Worm (Caenorhabditis elegans) whole organism, L2 larva: ENCODE measurements around the gene enol-1.

ENCODE experiments used
- C34F6.9 ChIP-seq: fragments of 150-350 bp; optimal IDR thresholded peaks from 2 replicates; lab custom pipeline; 2014; ENCODE audit warnings: missing biosample characterization, missing genetic modification characterization
- F13H6.1 ChIP-seq: sonication (generic microtip); optimal IDR thresholded peaks from 2 replicates; lab custom pipeline; 2016; ENCODE audit warnings: missing genetic modification characterization, missing compliant biosample characterization
- R02D3.7 ChIP-seq: fragments of 150-350 bp; optimal IDR thresholded peaks from 2 replicates; lab custom pipeline; 2014; ENCODE audit warnings: missing biosample characterization, missing genetic modification characterization
- Y55F3AM.14 ChIP-seq: fragments of 200-800 bp; sonication (Bioruptor generic); optimal IDR thresholded peaks from 2 replicates; lab custom pipeline; 2018; ENCODE audit warnings: mild to moderate bottlenecking, missing genetic modification characterization, missing compliant biosample characterization
- ZK546.5 ChIP-seq: sonication (generic microtip); optimal IDR thresholded peaks from 2 replicates; lab custom pipeline; 2017; ENCODE audit warnings: missing biosample characterization, missing genetic modification characterization
- alr-1 ChIP-seq: fragments of 150-350 bp; optimal IDR thresholded peaks from 2 replicates; lab custom pipeline; 2014; ENCODE audit warnings: missing biosample characterization, missing genetic modification characterization
- aly-2 ChIP-seq: fragments of 150-350 bp; optimal IDR thresholded peaks from 2 replicates; lab custom pipeline; 2014; ENCODE audit warnings: missing biosample characterization, missing genetic modification characterization
- ama-1 ChIP-seq: fragments of 150-350 bp; optimal IDR thresholded peaks from 2 replicates; lab custom pipeline; 2018; ENCODE audit warnings: inconsistent platforms
- blmp-1 ChIP-seq: sonication (generic microtip); optimal IDR thresholded peaks from 2 replicates; lab custom pipeline; 2017; ENCODE audit warnings: missing genetic modification characterization, mild to moderate bottlenecking, missing compliant biosample characterization, antibody characterized with exemption, moderate library complexity; ENCODE audit not compliant: insufficient read depth
- ceh-16 ChIP-seq: fragments of 150-350 bp; optimal IDR thresholded peaks from 2 replicates; lab custom pipeline; 2014; ENCODE audit warnings: missing biosample characterization, missing genetic modification characterization
- ceh-82 ChIP-seq: fragments of 150-350 bp; optimal IDR thresholded peaks from 2 replicates; lab custom pipeline; 2014; ENCODE audit warnings: missing biosample characterization, missing genetic modification characterization
- crh-2 ChIP-seq: sonication (generic microtip); optimal IDR thresholded peaks from 2 replicates; lab custom pipeline; 2017; ENCODE audit warnings: missing biosample characterization, missing genetic modification characterization
- dmd-4 ChIP-seq: sonication (generic microtip); optimal IDR thresholded peaks from 2 replicates; lab custom pipeline; 2017; ENCODE audit warnings: missing biosample characterization, missing genetic modification characterization
- egl-27 ChIP-seq: sonication (generic microtip); optimal IDR thresholded peaks from 3 replicates; lab custom pipeline; 2017; ENCODE audit warnings: missing biosample characterization, missing genetic modification reagents, missing genetic modification characterization
- elt-1 ChIP-seq: fragments of 150-350 bp; optimal IDR thresholded peaks from 2 replicates; lab custom pipeline; 2014; ENCODE audit warnings: missing biosample characterization, missing genetic modification characterization
- elt-3 ChIP-seq: sonication (generic microtip); optimal IDR thresholded peaks from 2 replicates; lab custom pipeline; 2017; ENCODE audit warnings: missing biosample characterization, missing genetic modification characterization
- fos-1 ChIP-seq: fragments of 150-350 bp; optimal IDR thresholded peaks from 2 replicates; lab custom pipeline; 2014; ENCODE audit warnings: missing biosample characterization, missing genetic modification characterization
- gmeb-1 ChIP-seq: fragments of 150-350 bp; optimal IDR thresholded peaks from 2 replicates; lab custom pipeline; 2014; ENCODE audit warnings: missing biosample characterization, missing genetic modification characterization
- lin-11 ChIP-seq: fragments of 150-350 bp; sonication (generic microtip); optimal IDR thresholded peaks from 2 replicates; lab custom pipeline; 2014; ENCODE audit warnings: missing biosample characterization, missing genetic modification characterization, inconsistent platforms, mixed read lengths
- lin-13 ChIP-seq: fragments of 150-350 bp; optimal IDR thresholded peaks from 2 replicates; lab custom pipeline; 2014; ENCODE audit warnings: missing biosample characterization, missing genetic modification reagents, missing genetic modification characterization
- lin-39 ChIP-seq: fragments of 150-350 bp; optimal IDR thresholded peaks from 2 replicates; lab custom pipeline; 2014; ENCODE audit warnings: missing biosample characterization, missing genetic modification reagents, missing genetic modification characterization
- lsy-2 ChIP-seq, 2 experiments: fragments of 150-350 bp in 1 of 2; sonication (generic microtip) in 1 of 2; optimal IDR thresholded peaks; 2 replicates each; lab custom pipeline; 2014 to 2017; ENCODE audit warnings: missing biosample characterization in 2 of 2, missing genetic modification characterization in 2 of 2
- mab-5 ChIP-seq: fragments of 150-350 bp; optimal IDR thresholded peaks from 2 replicates; lab custom pipeline; 2014; ENCODE audit warnings: missing biosample characterization, missing genetic modification characterization
- mbf-1 ChIP-seq: sonication (generic microtip); optimal IDR thresholded peaks from 2 replicates; lab custom pipeline; 2017; ENCODE audit warnings: missing biosample characterization, missing genetic modification characterization
- mdl-1 ChIP-seq, 2 experiments: fragments of 150-350 bp in 1 of 2; sonication (generic microtip) in 1 of 2; optimal IDR thresholded peaks; 2 replicates each; lab custom pipeline; 2017; ENCODE audit warnings: missing biosample characterization in 2 of 2, missing genetic modification characterization in 2 of 2
- nhr-10 ChIP-seq: sonication (generic microtip); optimal IDR thresholded peaks from 2 replicates; lab custom pipeline; 2017; ENCODE audit warnings: missing biosample characterization, missing genetic modification characterization
- nhr-11 ChIP-seq: fragments of 150-350 bp; optimal IDR thresholded peaks from 2 replicates; lab custom pipeline; 2014; ENCODE audit warnings: missing biosample characterization, missing genetic modification characterization
- nhr-12 ChIP-seq: fragments of 150-350 bp; optimal IDR thresholded peaks from 2 replicates; lab custom pipeline; 2014; ENCODE audit warnings: missing biosample characterization, missing genetic modification characterization
- nhr-129 ChIP-seq: fragments of 150-350 bp; optimal IDR thresholded peaks from 2 replicates; lab custom pipeline; 2014; ENCODE audit warnings: missing biosample characterization, missing genetic modification characterization
- nhr-21 ChIP-seq: fragments of 150-350 bp; optimal IDR thresholded peaks from 2 replicates; lab custom pipeline; 2014; ENCODE audit warnings: missing biosample characterization, missing genetic modification characterization
- nhr-23 ChIP-seq: fragments of 150-350 bp; optimal IDR thresholded peaks from 2 replicates; lab custom pipeline; 2014; ENCODE audit warnings: missing biosample characterization, missing genetic modification reagents, missing genetic modification characterization
- nhr-237 ChIP-seq: fragments of 150-350 bp; optimal IDR thresholded peaks from 2 replicates; lab custom pipeline; 2014; ENCODE audit warnings: missing biosample characterization, missing genetic modification characterization
- nhr-25 ChIP-seq: fragments of 150-350 bp; sonication (generic microtip); optimal IDR thresholded peaks from 3 replicates; lab custom pipeline; 2014; ENCODE audit warnings: missing biosample characterization, missing genetic modification characterization
- nhr-6 ChIP-seq: fragments of 150-350 bp; optimal IDR thresholded peaks from 2 replicates; lab custom pipeline; 2014; ENCODE audit warnings: missing biosample characterization, missing genetic modification characterization
- nhr-77 ChIP-seq: fragments of 150-350 bp; optimal IDR thresholded peaks from 2 replicates; lab custom pipeline; 2014; ENCODE audit warnings: missing biosample characterization, missing genetic modification characterization
- peb-1 ChIP-seq: fragments of 150-350 bp; optimal IDR thresholded peaks from 2 replicates; lab custom pipeline; 2014; ENCODE audit warnings: missing biosample characterization, missing genetic modification characterization
- sem-4 ChIP-seq: fragments of 150-350 bp; optimal IDR thresholded peaks from 2 replicates; lab custom pipeline; 2014; ENCODE audit warnings: missing biosample characterization, missing genetic modification reagents, missing genetic modification characterization
- skn-1 ChIP-seq: sonication (generic microtip); optimal IDR thresholded peaks from 2 replicates; lab custom pipeline; 2017; ENCODE audit warnings: missing biosample characterization, missing genetic modification characterization
- sma-3 ChIP-seq: sonication (generic microtip); optimal IDR thresholded peaks from 2 replicates; lab custom pipeline; 2016; ENCODE audit warnings: missing genetic modification reagents, missing genetic modification characterization, missing compliant biosample characterization
- sma-9 ChIP-seq, 2 experiments: fragments of 150-350 bp in 1 of 2; sonication (generic microtip) in 1 of 2; optimal IDR thresholded peaks; 2 replicates each; lab custom pipeline; 2014 to 2016; ENCODE audit warnings: missing genetic modification characterization in 2 of 2, mild to moderate bottlenecking in 1 of 2, missing biosample characterization in 1 of 2, missing compliant biosample characterization in 1 of 2, missing genetic modification reagents in 1 of 2, moderate library complexity in 1 of 2
- snpc-4 ChIP-seq: fragments of 150-350 bp; optimal IDR thresholded peaks from 2 replicates; lab custom pipeline; 2014; ENCODE audit warnings: missing biosample characterization, missing genetic modification characterization
- unc-39 ChIP-seq: fragments of 150-350 bp; optimal IDR thresholded peaks from 2 replicates; lab custom pipeline; 2014; ENCODE audit warnings: missing biosample characterization, missing genetic modification characterization
- unc-55 ChIP-seq: fragments of 150-350 bp; sonication (generic microtip); optimal IDR thresholded peaks from 3 replicates; lab custom pipeline; 2014; ENCODE audit warnings: missing biosample characterization, missing genetic modification reagents, missing genetic modification characterization
- unc-62 ChIP-seq: fragments of 150-350 bp; optimal IDR thresholded peaks from 2 replicates; lab custom pipeline; 2014; ENCODE audit warnings: missing biosample characterization, missing genetic modification reagents, missing genetic modification characterization
- zag-1 ChIP-seq: fragments of 150-350 bp; optimal IDR thresholded peaks from 2 replicates; lab custom pipeline; 2014; ENCODE audit warnings: missing biosample characterization, missing genetic modification characterization
- ztf-1 ChIP-seq: fragments of 200-800 bp; sonication (Bioruptor generic); conservative IDR thresholded peaks from 2 replicates; pipeline ENCODE4 v1.3.6; 2022; ENCODE audit warnings: missing genetic modification characterization, missing compliant biosample characterization
- ztf-11 ChIP-seq: sonication (generic microtip); optimal IDR thresholded peaks from 2 replicates; lab custom pipeline; 2017; ENCODE audit warnings: missing biosample characterization, missing genetic modification characterization
- ztf-4 ChIP-seq: fragments of 150-350 bp; optimal IDR thresholded peaks from 2 replicates; lab custom pipeline; 2014; ENCODE audit warnings: missing biosample characterization, missing genetic modification characterization

enol-1 gene

DNA sequence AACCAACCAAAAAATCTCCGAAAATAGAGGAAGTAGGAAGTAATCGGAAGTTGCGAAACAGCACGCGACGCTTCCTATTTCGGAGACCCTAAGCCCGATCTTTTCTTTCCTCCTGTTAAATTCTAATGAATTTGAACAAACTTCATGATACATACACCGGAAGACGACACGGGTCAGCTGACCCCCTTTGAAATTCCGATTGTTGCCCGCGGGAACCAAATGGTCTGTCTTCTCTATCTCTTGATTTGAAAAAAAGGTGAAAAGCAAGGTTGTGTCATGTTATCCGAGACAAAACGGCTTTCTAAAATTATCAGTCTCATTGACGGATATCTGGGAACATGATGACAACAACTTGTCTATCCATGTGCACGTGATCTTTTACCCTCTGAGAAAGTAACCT lies 28.3 kb downstream of the enol-1 start:
- TF ChIP-seq mdl-1 (tag; optimal IDR thresholded peaks at IDR 0.05; lab: Kevin White, UChicago) (no peak), aly-2 (no peak), sem-4 (no peak), fos-1 (no peak), crh-2 (no peak), lsy-2 (tag; optimal IDR thresholded peaks at IDR 0.05; lab: Kevin White, UChicago) (peak in 1 of 2 experiments; percentile 20), nhr-11 (no peak), unc-55 (no peak), ztf-11 (tag; lab: Kevin White, UChicago) (no peak), ceh-16 (tag; lab: Kevin White, UChicago) (no peak), nhr-129 (tag; lab: Kevin White, UChicago) (peak; percentile 77), egl-27 (tag; lab: Kevin White, UChicago) (no peak), sma-9 (GFP tag; optimal IDR thresholded peaks at IDR 0.05; lab: Kevin White, UChicago) (peak; percentile 61), sma-9 (tag; optimal IDR thresholded peaks at IDR 0.05; lab: Kevin White, UChicago) (no peak), ztf-4 (tag; lab: Kevin White, UChicago) (no peak), zag-1 (tag; lab: Kevin White, UChicago) (no peak), unc-39 (no peak), ceh-82 (tag; lab: Kevin White, UChicago) (no peak), nhr-6 (tag; lab: Kevin White, UChicago) (no peak), ama-1 (lab: Kevin White, UChicago) (peak; percentile 4), nhr-21 (tag; lab: Kevin White, UChicago) (no peak), lin-13 (GFP tag; lab: Kevin White, UChicago) (no peak), lin-39 (tag; lab: Kevin White, UChicago) (no peak), nhr-25 (tag; lab: Kevin White, UChicago) (no peak), mab-5 (tag; lab: Kevin White, UChicago) (no peak), alr-1 (tag; lab: Kevin White, UChicago) (no peak), C34F6.9 (tag; lab: Kevin White, UChicago) (peak; percentile 22), nhr-237 (no peak), unc-62 (GFP tag; lab: Kevin White, UChicago) (no peak), lin-11 (tag; lab: Kevin White, UChicago) (no peak), gmeb-1 (no peak), nhr-12 (tag; lab: Kevin White, UChicago) (no peak), F13H6.1 (tag; lab: Kevin White, UChicago) (peak; percentile 65), Y55F3AM.14 (GFP tag; lab: Kevin White, UChicago) (no peak), peb-1 (tag; lab: Kevin White, UChicago) (no peak), mbf-1 (tag; lab: Kevin White, UChicago) (no peak), blmp-1 (tag; lab: Kevin White, UChicago) (no peak), R02D3.7 (tag; lab: Kevin White, UChicago) (no peak), ZK546.5 (tag; lab: Kevin White, UChicago) (no peak), nhr-23 (no peak), sma-3 (GFP tag; lab: Kevin White, UChicago) (no peak), elt-3 (no peak), nhr-10 (no peak), dmd-4 (tag; lab: Kevin White, UChicago) (no peak), nhr-77 (tag; lab: Kevin White, UChicago) (no peak), elt-1 (tag; lab: Kevin White, UChicago) (no peak), skn-1 (tag; lab: Kevin White, UChicago) (no peak), ztf-1 (GFP tag; lab: Robert Waterston, UW) (no peak), snpc-4 (tag; lab: Kevin White, UChicago) (no peak)
